Fruit fly (Drosophila melanogaster) whole organism, wandering third instar larva: ENCODE measurements around the gene CG2924.

ENCODE experiments used
- Hnf4 ChIP-seq: fragments of 200-800 bp; sonication (Bioruptor generic); optimal IDR thresholded peaks from 2 replicates; lab custom pipeline; 2016; ENCODE audit warnings: missing biosample characterization, mild to moderate bottlenecking, missing genetic modification characterization
- Jra ChIP-seq: sonication (Bioruptor generic); optimal IDR thresholded peaks from 2 replicates; lab custom pipeline; 2016; ENCODE audit warnings: missing biosample characterization, missing genetic modification characterization
- Rel ChIP-seq, 2 experiments: fragments of 200-800 bp; sonication (Bioruptor generic) in 1 of 2; optimal IDR thresholded peaks; 2 replicates in 1 of 2; 3 replicates in 1 of 2; lab custom pipeline; 2016 to 2019; ENCODE audit warnings: mild to moderate bottlenecking in 2 of 2, missing biosample characterization in 2 of 2, missing genetic modification characterization in 2 of 2, moderate library complexity in 1 of 2
- Sp1 ChIP-seq: fragments of 200-800 bp; sonication (Bioruptor generic); optimal IDR thresholded peaks from 3 replicates; lab custom pipeline; 2019; ENCODE audit warnings: missing biosample characterization, mild to moderate bottlenecking, missing genetic modification characterization, moderate library complexity
- brk ChIP-seq: fragments of 200-800 bp; sonication (Bioruptor generic); optimal IDR thresholded peaks from 2 replicates; lab custom pipeline; 2016; ENCODE audit warnings: missing biosample characterization, mild to moderate bottlenecking, missing genetic modification characterization
- dsf ChIP-seq: sonication (Bioruptor generic); optimal IDR thresholded peaks from 2 replicates; lab custom pipeline; 2016; ENCODE audit warnings: missing biosample characterization, missing genetic modification characterization, borderline replicate concordance
- fru ChIP-seq: fragments of 200-800 bp; sonication (Bioruptor generic); optimal IDR thresholded peaks from 3 replicates; lab custom pipeline; 2016; ENCODE audit warnings: missing biosample characterization, mild to moderate bottlenecking, missing genetic modification characterization
- pan ChIP-seq: fragments of >200 bp; optimal IDR thresholded peaks from 2 replicates; lab custom pipeline; 2017
- psq ChIP-seq: fragments of 200-800 bp; sonication (Bioruptor generic); optimal IDR thresholded peaks from 3 replicates; lab custom pipeline; 2017; ENCODE audit warnings: missing biosample characterization, mild to moderate bottlenecking, missing genetic modification characterization, moderate library complexity
- sage ChIP-seq: fragments of 200-800 bp; sonication (Bioruptor generic); optimal IDR thresholded peaks from 2 replicates; lab custom pipeline; 2016; ENCODE audit warnings: missing biosample characterization, mild to moderate bottlenecking, missing genetic modification characterization

DNA sequence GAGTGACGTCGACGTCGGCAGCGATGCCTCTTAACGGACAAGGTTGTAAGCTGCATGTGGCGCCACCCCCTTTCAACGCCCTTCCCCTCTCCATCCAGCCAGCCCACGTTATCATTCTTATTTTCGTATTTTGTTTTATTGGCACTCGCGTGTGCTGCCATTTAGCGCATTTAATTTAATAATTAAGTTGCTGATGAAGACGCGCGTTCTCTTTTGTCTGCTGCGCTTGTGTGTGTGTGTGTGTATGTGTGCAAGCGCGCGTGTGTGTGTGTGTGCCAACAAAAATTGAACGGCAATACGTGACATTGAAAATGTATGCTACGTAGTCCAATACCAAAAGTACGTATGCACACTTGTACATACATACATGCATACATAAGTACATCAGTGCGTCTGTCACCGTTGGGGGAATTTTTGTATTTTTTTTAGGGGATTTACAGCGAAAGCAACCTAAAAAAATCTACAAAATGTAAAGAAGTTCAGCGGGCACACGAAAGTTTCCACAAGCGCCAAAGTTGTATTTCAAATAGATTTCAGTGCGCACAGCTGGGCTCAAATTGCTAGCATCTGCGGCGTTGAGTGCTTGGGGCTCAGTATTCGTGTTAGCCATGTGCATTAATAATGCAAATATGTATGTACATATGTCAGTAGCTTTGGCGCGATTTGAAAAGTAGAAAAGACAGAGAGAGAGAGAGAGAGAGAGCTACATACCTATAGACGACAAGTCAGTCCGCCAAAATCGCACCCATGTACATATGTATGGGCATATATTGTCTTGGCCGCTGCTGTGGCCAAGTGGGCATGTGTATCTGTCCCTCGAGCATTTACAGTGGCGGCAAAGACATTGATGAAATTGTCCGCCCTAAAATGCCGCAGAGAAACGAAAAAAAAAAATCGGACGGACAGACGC lies 31.3 kb upstream of the CG2924 start:
- TF ChIP-seq pan (lab: Kevin White, UChicago) (no peak), brk (no peak), Jra (GFP tag; lab: Kevin White, UChicago) (peak; percentile 21), Hnf4 (peak; percentile 24), sage (GFP tag; lab: Kevin White, UChicago) (no peak), Rel (GFP tag; optimal IDR thresholded peaks at IDR 0.05; lab: Kevin White, UChicago) (no peak), Rel (tag; optimal IDR thresholded peaks at IDR 0.05; lab: Kevin White, UChicago) (peak; percentile 95), psq (peak; percentile 62), dsf (GFP tag; lab: Kevin White, UChicago) (no peak), fru (peak; percentile 79), Sp1 (GFP tag; lab: Kevin White, UChicago) (peak; percentile 63)
